Worm (Caenorhabditis elegans): ENCODE measurements around the gene B0348.2.

Gene B0348.2

DNA sequence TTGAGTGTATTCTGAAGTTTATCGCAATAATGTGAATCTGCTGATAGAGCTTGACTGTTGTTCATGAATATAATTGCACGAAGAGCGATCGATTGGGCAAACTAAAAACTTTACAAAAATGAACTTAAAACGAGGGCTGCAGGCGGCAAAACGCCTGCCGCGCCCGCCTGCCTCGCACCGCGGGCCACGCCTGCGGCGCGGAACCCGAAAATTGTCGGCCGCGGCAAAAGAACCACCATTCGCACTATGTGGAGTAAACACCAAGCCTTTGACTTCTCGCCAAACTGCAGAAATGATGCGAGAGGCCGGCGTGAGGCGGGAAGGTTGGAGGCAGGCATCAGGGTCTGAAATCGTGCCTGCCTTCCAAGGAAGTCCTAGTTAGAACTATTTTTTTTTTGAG is 18.8 kb downstream of the B0348.2 start:
- no peak for TF ChIP-seq ceh-39 (tag; optimal IDR thresholded peaks at IDR 0.05)
- no peak for TF ChIP-seq lin-13 (tag; optimal IDR thresholded peaks at IDR 0.05)
- TF ChIP-seq tbx-8 (GFP tag; optimal IDR thresholded peaks at IDR 0.05) = no peak
- no peak for TF ChIP-seq unc-62 (GFP tag; optimal IDR thresholded peaks at IDR 0.05)
- TF ChIP-seq ceh-43 (GFP tag; optimal IDR thresholded peaks at IDR 0.05) = no peak
- no peak for TF ChIP-seq unc-120 (tag; optimal IDR thresholded peaks at IDR 0.05; ENCODE audit: poor library complexity, severe bottlenecking)
- no peak for TF ChIP-seq nhr-2 (tag; optimal IDR thresholded peaks at IDR 0.05)
- TF ChIP-seq snpc-4 (tag; optimal IDR thresholded peaks at IDR 0.05) = no peak
- no peak for TF ChIP-seq elt-3 (tag; optimal IDR thresholded peaks at IDR 0.05)
- TF ChIP-seq ceh-83 (GFP tag; optimal IDR thresholded peaks at IDR 0.05) = no peak
- no peak for TF ChIP-seq pha-4 (tag; optimal IDR thresholded peaks at IDR 0.05)
- no peak for TF ChIP-seq hlh-1 (tag; optimal IDR thresholded peaks at IDR 0.05)
- TF ChIP-seq unc-39 (tag; optimal IDR thresholded peaks at IDR 0.05) = no peak

DNA sequence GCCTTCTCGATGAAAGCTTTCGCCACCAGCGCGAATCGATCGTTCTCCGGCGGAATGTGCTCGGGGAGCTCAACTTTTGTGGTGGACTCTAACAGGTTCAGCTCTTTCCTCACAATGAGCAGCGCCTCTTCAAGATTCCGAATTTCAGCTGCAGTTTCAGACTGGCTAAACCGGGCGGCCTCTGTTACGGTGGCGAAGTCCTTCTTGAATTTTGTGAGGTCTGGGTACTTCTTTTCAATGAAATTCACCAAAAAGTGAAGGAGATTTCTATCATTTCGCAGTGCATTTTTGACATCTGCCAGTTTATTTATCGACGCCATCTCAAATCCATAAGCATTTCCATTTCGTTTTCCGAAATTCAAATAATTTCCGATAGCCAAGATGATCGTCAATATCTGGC is 21.4 kb downstream of the B0348.2 start:
- TF ChIP-seq elt-1 (tag; optimal IDR thresholded peaks at IDR 0.05; ENCODE audit: borderline replicate concordance, insufficient read depth) (no peak), sptf-1 (tag; optimal IDR thresholded peaks at IDR 0.05) (no peak), nhr-237 (tag; optimal IDR thresholded peaks at IDR 0.05) (no peak), nhr-12 (tag; optimal IDR thresholded peaks at IDR 0.05) (no peak), mab-5 (tag; optimal IDR thresholded peaks at IDR 0.05) (no peak), snpc-4 (tag; optimal IDR thresholded peaks at IDR 0.05) (no peak), pha-4 (tag; optimal IDR thresholded peaks at IDR 0.05) (no peak), mls-2 (tag; optimal IDR thresholded peaks at IDR 0.05) (no peak), ham-2 (GFP tag; optimal IDR thresholded peaks at IDR 0.05) (no peak), unc-39 (tag; optimal IDR thresholded peaks at IDR 0.05) (no peak), M03D4.4 (tag; optimal IDR thresholded peaks at IDR 0.05) (no peak), nhr-28 (tag; optimal IDR thresholded peaks at IDR 0.05) (no peak), unc-120 (tag; optimal IDR thresholded peaks at IDR 0.05; ENCODE audit: poor library complexity, severe bottlenecking) (no peak), unc-62 (GFP tag; optimal IDR thresholded peaks at IDR 0.05) (no peak), cnd-1 (tag; optimal IDR thresholded peaks at IDR 0.05) (no peak), zip-8 (tag; optimal IDR thresholded peaks at IDR 0.05) (no peak)

DNA sequence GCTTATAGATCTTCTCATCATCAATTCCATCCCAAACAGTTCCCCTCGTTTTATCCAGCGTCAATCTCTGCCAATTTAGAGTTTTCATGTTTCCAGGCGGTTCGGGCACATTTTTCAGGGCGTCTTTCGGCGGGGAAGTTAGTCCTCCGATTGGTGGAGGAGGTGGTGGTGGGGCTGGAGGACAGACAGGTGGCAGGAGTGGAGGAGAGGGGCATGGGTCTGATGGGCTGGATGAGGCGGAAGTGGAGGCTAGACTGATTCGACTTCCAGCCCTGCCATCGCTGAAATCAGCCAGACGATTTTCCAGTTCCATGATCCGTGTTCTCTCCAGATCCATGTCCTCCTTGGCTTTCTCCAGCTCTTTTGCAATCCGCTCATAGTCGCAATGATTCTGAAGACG is 23.0 kb downstream of the B0348.2 start:
- TF ChIP-seq drap-1 (GFP tag; optimal IDR thresholded peaks at IDR 0.05) (no peak), nhr-2 (tag; optimal IDR thresholded peaks at IDR 0.05) (no peak), nhr-12 (tag; optimal IDR thresholded peaks at IDR 0.05) (no peak), unc-120 (tag; optimal IDR thresholded peaks at IDR 0.05; ENCODE audit: poor library complexity, severe bottlenecking) (no peak), lin-32 (GFP tag; optimal IDR thresholded peaks at IDR 0.05) (no peak), blmp-1 (tag; optimal IDR thresholded peaks at IDR 0.05) (no peak), unc-62 (GFP tag; optimal IDR thresholded peaks at IDR 0.05) (no peak), pha-4 (tag; optimal IDR thresholded peaks at IDR 0.05) (no peak), zip-8 (tag; optimal IDR thresholded peaks at IDR 0.05) (no peak)

DNA sequence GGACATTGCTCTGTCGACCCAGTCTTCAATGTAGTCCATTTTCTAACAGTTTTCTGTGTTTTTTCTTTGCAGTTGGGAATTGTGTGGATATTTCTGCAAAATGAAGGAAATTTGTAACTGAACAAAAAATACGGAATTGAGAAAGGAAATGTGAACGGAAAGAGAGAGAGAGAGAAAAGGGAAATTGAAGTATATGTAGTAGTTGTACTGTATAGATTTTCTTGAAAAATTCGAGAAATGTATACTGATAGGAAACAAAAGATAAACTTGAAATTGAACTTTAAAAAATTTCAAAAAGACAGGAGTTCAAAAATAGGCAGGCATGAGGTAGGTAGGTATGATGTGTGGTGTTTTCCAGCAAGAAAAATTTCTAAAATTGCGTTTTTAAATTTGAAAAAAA is 38.6 kb downstream of the B0348.2 start, which contains the start of gene daam-1:
Gene daam-1 (minus strand): TSS at position 101 of the 400 bp plus-strand sequence.
- TF ChIP-seq ceh-43 (GFP tag; optimal IDR thresholded peaks at IDR 0.05) (no peak), unc-39 (tag; optimal IDR thresholded peaks at IDR 0.05) (no peak)

Data from whole organism, mixed stage, embryonic.